Worm (Caenorhabditis elegans): ENCODE data around the gene abts-3.

Gene abts-3

ce11 chrII:6132595-6132994 lies at the start of gene abts-3:
Gene abts-3, plus strand, starts transcription at chrII:6132895.
- TF ChIP-seq snpc-1.3 (tag; optimal IDR thresholded peaks at IDR 0.05; ENCODE audit: insufficient read depth) = no peak
- TF ChIP-seq lin-35 (GFP tag; optimal IDR thresholded peaks at IDR 0.05) = no peak
- TF ChIP-seq F23B12.7 (tag; optimal IDR thresholded peaks at IDR 0.05; ENCODE audit: insufficient read depth) = no peak
- no peak for TF ChIP-seq ets-4 (GFP tag; optimal IDR thresholded peaks at IDR 0.05)
- TF ChIP-seq unc-62 (GFP tag; optimal IDR thresholded peaks at IDR 0.05) = no peak
- no peak for TF ChIP-seq F55B11.4 (tag; optimal IDR thresholded peaks at IDR 0.05; ENCODE audit: borderline replicate concordance, insufficient read depth)
- TF ChIP-seq F52B5.7 (tag; optimal IDR thresholded peaks at IDR 0.05) = no peak
- no peak for TF ChIP-seq Y56A3A.18 (GFP tag; IDR thresholded peaks at IDR 0.05)
- no peak for TF ChIP-seq pbrm-1 (GFP tag; IDR thresholded peaks at IDR 0.05)
- no peak for TF ChIP-seq mcd-1 (GFP tag; IDR thresholded peaks at IDR 0.05)
- no peak for TF ChIP-seq F49E8.2 (tag; optimal IDR thresholded peaks at IDR 0.05; ENCODE audit: insufficient read depth)
- TF ChIP-seq Y53G8AR.9 (GFP tag; conservative IDR thresholded peaks at IDR 0.05) = no peak
- no peak for TF ChIP-seq ztf-25 (GFP tag; IDR thresholded peaks at IDR 0.05)
- TF ChIP-seq efl-1 (GFP tag; optimal IDR thresholded peaks at IDR 0.05) = no peak

ce11 chrII:6091380-6091779 lies 41.3 kb upstream of the abts-3 start, which contains the start of the genes fbf-2 and nspg-3:
Gene fbf-2, minus strand, starts transcription at chrII:6091480.
Gene nspg-3, plus strand, starts transcription at chrII:6091767.
- TF ChIP-seq nhr-90 (tag; optimal IDR thresholded peaks at IDR 0.05) (no peak), lsl-1 (GFP tag; optimal IDR thresholded peaks at IDR 0.05) (peak; percentile 61)

- TF ChIP-seq him-1 (tag; optimal IDR thresholded peaks at IDR 0.05) (peak; percentile 27), B0019.2 (GFP tag; conservative IDR thresholded peaks at IDR 0.05) (no peak), rec-8 (tag; optimal IDR thresholded peaks at IDR 0.05) (peak in 1 of 2 experiments; percentile 29), lsl-1 (GFP tag; optimal IDR thresholded peaks at IDR 0.05) (peak; percentile 49), hmg-1.2 (GFP tag; IDR thresholded peaks at IDR 0.05) (peak; percentile 25; the same call in 1 of the 2 replicates), ceh-27 (GFP tag; optimal IDR thresholded peaks at IDR 0.05) (peak; percentile 72), rpc-1 (optimal IDR thresholded peaks at IDR 0.05) (no peak), rpc-1 (tag; optimal IDR thresholded peaks at IDR 0.05) (no peak), aptf-2 (GFP tag; conservative IDR thresholded peaks at IDR 0.05) (peak; percentile 55; the same call in 1 of the 2 replicates), snpc-4 (GFP tag; optimal IDR thresholded peaks at IDR 0.05) (no peak), snpc-4 (tag; optimal IDR thresholded peaks at IDR 0.05) (peak in 1 of 4 experiments; percentile 49), madf-8 (GFP tag; conservative IDR thresholded peaks at IDR 0.05) (peak; percentile 48), unc-130 (GFP tag; optimal IDR thresholded peaks at IDR 0.05) (peak; percentile 55), zim-3 (tag; optimal IDR thresholded peaks at IDR 0.05) (no peak), F57A8.1 (GFP tag; optimal IDR thresholded peaks at IDR 0.05) (no peak), ceh-100 (GFP tag; IDR thresholded peaks at IDR 0.05) (0 out of 2 replicates have a peak, but pooled peaks have one; percentile 24), ztf-25 (GFP tag; IDR thresholded peaks at IDR 0.05) (0 out of 2 replicates have a peak, but pooled peaks have one; percentile 31), Y67H2A.10 (GFP tag; conservative IDR thresholded peaks at IDR 0.05) (0 out of 2 replicates have a peak, but pooled peaks have one; percentile 39), let-607 (tag; optimal IDR thresholded peaks at IDR 0.05) (no peak), lir-1 (GFP tag; conservative IDR thresholded peaks at IDR 0.05) (no peak), attf-3 (GFP tag; conservative IDR thresholded peaks at IDR 0.05) (peak; percentile 65), akir-1 (GFP tag; optimal IDR thresholded peaks at IDR 0.05) (no peak), pha-4 (tag; optimal IDR thresholded peaks at IDR 0.05) (no peak), F49E8.2 (tag; optimal IDR thresholded peaks at IDR 0.05; ENCODE audit: insufficient read depth) (no peak), ZK185.1 (tag; optimal IDR thresholded peaks at IDR 0.05; ENCODE audit: poor library complexity, severe bottlenecking) (peak; percentile 81), snpc-3.4 (tag; optimal IDR thresholded peaks at IDR 0.05) (peak; percentile 18), ztf-18 (tag; optimal IDR thresholded peaks at IDR 0.05) (peak; percentile 44), dox-1 (GFP tag; IDR thresholded peaks at IDR 0.05) (peak; percentile 70; the same call in 1 of the 2 replicates), bed-2 (GFP tag; IDR thresholded peaks at IDR 0.05) (0 out of 2 replicates have a peak, but pooled peaks have one; percentile 15), chd-7 (tag; optimal IDR thresholded peaks at IDR 0.05) (no peak)
Observed at ce11 chrII:6097441-6097840, 35.3 kb upstream of the abts-3 start, which contains the start of the genes tpp-2 and rbbp-5. Gene tpp-2, minus strand, starts transcription at chrII:6097597. Gene rbbp-5, plus strand, starts transcription at chrII:6097830.

Measured in whole organism, young adult.